Fruit fly (Drosophila melanogaster): ENCODE measurements around the gene Hsp110.

DNA sequence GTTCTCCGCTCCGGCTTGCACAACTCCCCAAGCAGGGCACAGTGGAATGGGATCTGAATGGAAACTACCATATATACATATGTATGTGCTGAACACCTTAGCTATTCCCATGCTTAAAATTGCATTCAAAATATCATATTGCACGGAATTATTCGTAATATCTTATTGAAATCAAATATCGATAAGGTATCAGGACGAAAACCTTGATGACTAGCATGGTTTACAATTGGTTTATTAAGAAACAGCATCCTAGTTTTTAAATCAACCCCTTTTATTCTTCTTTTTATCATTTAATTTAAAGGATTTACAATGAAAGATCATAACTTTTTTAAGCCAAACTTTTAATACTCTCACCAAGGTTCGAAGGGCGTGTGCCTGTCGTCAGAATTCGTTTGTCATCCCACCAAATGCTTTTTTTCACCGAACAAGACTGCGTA lies 18.5 kb downstream of the Hsp110 start:
- TF ChIP-seq Crg-1 (GFP tag; optimal IDR thresholded peaks at IDR 0.05) (no peak), toe (GFP tag; optimal IDR thresholded peaks at IDR 0.05) (no peak), bab1 (GFP tag; optimal IDR thresholded peaks at IDR 0.05) (no peak), CG7045 (GFP tag; optimal IDR thresholded peaks at IDR 0.05) (no peak), kay (GFP tag; ENCODE audit: borderline replicate concordance) (no peak), CG1620 (GFP tag; optimal IDR thresholded peaks at IDR 0.05) (no peak), cic (GFP tag; optimal IDR thresholded peaks at IDR 0.05) (no peak), Mnt (GFP tag; optimal IDR thresholded peaks at IDR 0.05) (no peak), CG5204 (GFP tag; optimal IDR thresholded peaks at IDR 0.05) (no peak)

Measured in whole organism, adult.